Worm (Caenorhabditis elegans): ENCODE data around the gene oac-15.

oac-15 gene

DNA sequence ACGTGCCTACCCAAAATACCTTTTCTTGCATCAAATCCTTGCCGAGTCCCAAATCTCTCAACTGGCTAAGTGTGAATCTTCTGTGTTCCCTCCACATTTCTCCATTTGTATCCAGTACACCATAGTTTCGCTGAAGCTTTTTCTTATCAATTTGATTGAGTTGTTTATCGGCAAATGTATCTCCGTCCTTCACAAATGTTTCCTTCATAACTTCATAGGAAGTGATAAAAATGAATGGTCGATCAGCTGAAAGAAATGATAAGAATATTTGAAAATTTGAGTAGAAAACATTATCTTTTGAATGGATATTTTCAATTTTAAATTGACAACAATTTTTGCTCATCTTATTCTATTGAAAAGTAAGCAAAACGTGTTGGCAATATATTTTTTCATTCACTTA lies 34.5 kb downstream of the oac-15 start:
- TF ChIP-seq fkh-10 (GFP tag; optimal IDR thresholded peaks at IDR 0.05) (no peak), nhr-237 (tag; optimal IDR thresholded peaks at IDR 0.05) (no peak), skn-1 (tag; optimal IDR thresholded peaks at IDR 0.05) (no peak), pqm-1 (tag; optimal IDR thresholded peaks at IDR 0.05) (peak; percentile 35), elt-2 (tag; optimal IDR thresholded peaks at IDR 0.05) (peak; percentile 60), tbx-2 (tag; optimal IDR thresholded peaks at IDR 0.05) (no peak), ztf-4 (tag; optimal IDR thresholded peaks at IDR 0.05) (no peak), nhr-11 (tag; optimal IDR thresholded peaks at IDR 0.05) (no peak), nhr-76 (tag; optimal IDR thresholded peaks at IDR 0.05) (no peak), nhr-67 (tag; optimal IDR thresholded peaks at IDR 0.05) (no peak)

DNA sequence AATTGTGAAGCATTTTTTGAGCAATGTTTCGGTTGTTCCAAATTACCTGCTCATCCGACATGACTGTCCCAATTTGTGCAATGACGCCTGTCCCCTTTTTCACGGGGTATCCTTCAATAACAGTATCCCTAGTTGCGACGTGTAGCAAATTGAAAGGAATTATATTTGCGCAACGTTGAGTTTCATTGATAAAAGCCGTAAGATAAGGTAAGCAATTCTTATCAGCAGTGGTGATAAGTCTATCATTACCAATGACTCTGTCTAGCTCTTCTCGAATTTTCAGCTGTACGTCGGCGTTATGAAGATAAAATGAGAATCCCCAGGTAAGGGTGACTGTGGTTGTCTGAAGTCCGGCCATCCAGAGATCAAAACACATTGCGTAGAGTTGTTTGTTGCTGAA lies 35.6 kb downstream of the oac-15 start:
- no peak for TF ChIP-seq nhr-43 (tag; optimal IDR thresholded peaks at IDR 0.05; ENCODE audit: poor library complexity, severe bottlenecking)
- peak; percentile 23 for TF ChIP-seq elt-2 (tag; optimal IDR thresholded peaks at IDR 0.05)

DNA sequence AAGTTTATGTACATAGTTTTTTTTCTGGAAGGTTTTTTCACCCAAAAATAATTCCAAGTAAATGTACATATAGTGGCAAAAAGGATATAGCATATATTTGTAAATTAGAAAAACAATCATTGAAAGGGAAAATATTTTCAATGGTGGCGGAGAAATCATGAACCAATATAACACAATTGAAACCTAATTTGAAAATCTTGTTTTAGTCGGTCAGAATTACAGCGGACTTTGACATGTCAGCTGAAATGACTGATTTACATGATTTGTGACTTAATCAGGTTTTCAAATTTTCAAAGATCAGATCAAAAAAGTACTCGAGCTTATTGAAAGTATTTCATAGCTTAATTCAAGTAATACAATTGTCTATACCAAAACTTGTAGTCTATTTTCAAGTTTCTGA lies 38.0 kb downstream of the oac-15 start, which contains the start of gene K05D4.9:
Gene K05D4.9, minus strand, starts transcription at position 101 of the 400 bp plus-strand sequence.
- TF ChIP-seq ztf-4 (tag; optimal IDR thresholded peaks at IDR 0.05) (no peak), egl-5 (tag; optimal IDR thresholded peaks at IDR 0.05) (no peak), ceh-9 (tag; optimal IDR thresholded peaks at IDR 0.05) (no peak), nhr-43 (tag; optimal IDR thresholded peaks at IDR 0.05; ENCODE audit: poor library complexity, severe bottlenecking) (no peak), pqm-1 (tag; optimal IDR thresholded peaks at IDR 0.05) (no peak), nhr-77 (tag; optimal IDR thresholded peaks at IDR 0.05) (no peak), fkh-10 (GFP tag; optimal IDR thresholded peaks at IDR 0.05) (no peak), nhr-76 (tag; optimal IDR thresholded peaks at IDR 0.05) (no peak), fos-1 (tag; optimal IDR thresholded peaks at IDR 0.05) (no peak), elt-3 (tag; optimal IDR thresholded peaks at IDR 0.05) (no peak), nfya-1 (tag; optimal IDR thresholded peaks at IDR 0.05; ENCODE audit: insufficient read depth) (no peak), nhr-28 (tag; optimal IDR thresholded peaks at IDR 0.05) (no peak)

DNA sequence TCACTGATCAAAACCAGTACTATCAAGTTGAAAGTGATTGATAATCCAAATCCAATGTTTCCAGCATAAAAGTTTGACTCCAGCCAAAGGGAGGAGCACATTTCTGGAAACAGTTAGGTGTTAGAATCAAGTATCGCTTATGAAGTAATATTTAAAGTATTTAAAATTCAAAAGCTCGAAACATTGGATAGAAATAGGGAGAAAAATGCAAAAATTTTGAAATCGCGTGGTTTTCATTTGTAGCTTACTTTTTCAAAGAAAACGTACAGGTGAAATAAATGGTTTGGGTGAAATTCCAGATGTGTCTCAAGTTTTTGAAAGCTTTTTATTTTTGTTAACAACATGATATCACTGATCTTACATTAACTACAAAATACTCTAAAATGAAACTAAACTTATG lies 40.7 kb downstream of the oac-15 start, which contains the start of gene str-111:
Gene str-111, minus strand, starts transcription at position 101 of the 400 bp plus-strand sequence.
- no peak for TF ChIP-seq jun-1 (tag; optimal IDR thresholded peaks at IDR 0.05)
- TF ChIP-seq fkh-2 (tag; optimal IDR thresholded peaks at IDR 0.05): no peak
- TF ChIP-seq mdl-1 (tag; optimal IDR thresholded peaks at IDR 0.05): no peak
- TF ChIP-seq lin-39 (tag; optimal IDR thresholded peaks at IDR 0.05): no peak
- no peak for TF ChIP-seq pha-4 (tag; optimal IDR thresholded peaks at IDR 0.05)
- TF ChIP-seq unc-62 (GFP tag; optimal IDR thresholded peaks at IDR 0.05): no peak
- TF ChIP-seq elt-1 (tag; optimal IDR thresholded peaks at IDR 0.05): no peak
- TF ChIP-seq aly-2 (tag; optimal IDR thresholded peaks at IDR 0.05): no peak
- TF ChIP-seq ZK546.5 (tag; optimal IDR thresholded peaks at IDR 0.05): no peak
- no peak for TF ChIP-seq nhr-12 (tag; optimal IDR thresholded peaks at IDR 0.05)
- no peak for TF ChIP-seq egl-5 (tag; optimal IDR thresholded peaks at IDR 0.05)
- no peak for TF ChIP-seq fos-1 (tag; optimal IDR thresholded peaks at IDR 0.05)
- no peak for TF ChIP-seq nhr-237 (tag; optimal IDR thresholded peaks at IDR 0.05)
- no peak for TF ChIP-seq nhr-11 (tag; optimal IDR thresholded peaks at IDR 0.05)
- no peak for TF ChIP-seq nhr-23 (tag; optimal IDR thresholded peaks at IDR 0.05)
- TF ChIP-seq nhr-77 (tag; optimal IDR thresholded peaks at IDR 0.05): no peak
- no peak for TF ChIP-seq elt-2 (tag; optimal IDR thresholded peaks at IDR 0.05)
- TF ChIP-seq zag-1 (tag; optimal IDR thresholded peaks at IDR 0.05): no peak
- no peak for TF ChIP-seq nfya-1 (tag; optimal IDR thresholded peaks at IDR 0.05; ENCODE audit: insufficient read depth)
- no peak for TF ChIP-seq ceh-82 (tag; optimal IDR thresholded peaks at IDR 0.05)

DNA sequence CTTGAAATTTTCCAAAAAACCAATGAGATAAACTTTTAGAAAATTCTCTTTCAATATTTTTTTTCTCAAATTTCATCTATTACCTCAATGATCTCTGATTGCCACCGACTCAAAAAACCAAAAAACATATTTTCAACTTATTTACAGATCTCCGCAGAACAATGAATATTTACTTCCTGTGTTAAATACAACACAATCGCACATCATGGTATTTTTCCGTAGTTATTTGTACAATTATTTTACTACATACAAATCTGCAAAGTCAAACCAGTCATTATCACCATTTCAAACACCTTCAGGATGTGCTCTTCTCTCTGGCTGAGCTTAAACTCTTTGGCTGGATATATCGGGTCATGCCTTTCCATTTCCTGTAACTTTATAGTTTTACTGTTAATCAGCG lies 43.8 kb downstream of the oac-15 start, which contains the start of gene str-108:
Gene str-108, plus strand, starts transcription at position 301 of the 400 bp plus-strand sequence.
- TF ChIP-seq elt-2 (tag; optimal IDR thresholded peaks at IDR 0.05): no peak
- TF ChIP-seq nhr-67 (tag; optimal IDR thresholded peaks at IDR 0.05): no peak
- no peak for TF ChIP-seq daf-12 (tag; optimal IDR thresholded peaks at IDR 0.05)
- TF ChIP-seq unc-62 (GFP tag; optimal IDR thresholded peaks at IDR 0.05): no peak
- TF ChIP-seq ceh-16 (tag; optimal IDR thresholded peaks at IDR 0.05): no peak
- TF ChIP-seq hmg-11 (tag; optimal IDR thresholded peaks at IDR 0.05): no peak
- no peak for TF ChIP-seq snpc-4 (tag; optimal IDR thresholded peaks at IDR 0.05)
- no peak for TF ChIP-seq fkh-10 (GFP tag; optimal IDR thresholded peaks at IDR 0.05)
- TF ChIP-seq elt-1 (tag; optimal IDR thresholded peaks at IDR 0.05): no peak
- no peak for TF ChIP-seq nhr-237 (tag; optimal IDR thresholded peaks at IDR 0.05)
- no peak for TF ChIP-seq nhr-25 (tag; optimal IDR thresholded peaks at IDR 0.05)
- no peak for TF ChIP-seq ceh-82 (tag; optimal IDR thresholded peaks at IDR 0.05)
- no peak for TF ChIP-seq R02D3.7 (tag; optimal IDR thresholded peaks at IDR 0.05)

All from whole organism, L3 larva.